Fruit fly (Drosophila melanogaster) whole organism, embryonic: ENCODE measurements around the gene CG3515.

ENCODE experiments used
- Aef1 ChIP-seq: fragments of 200-800 bp; sonication (Bioruptor generic); IDR thresholded peaks from 3 replicates; pipeline ENCODE4 v1.3.6; 2022; ENCODE audit warnings: missing biosample characterization, missing genetic modification characterization
- CG10654 ChIP-seq: fragments of 200-800 bp; sonication (Bioruptor generic); optimal IDR thresholded peaks from 2 replicates; lab custom pipeline; 2016; ENCODE audit warnings: missing biosample characterization, missing genetic modification characterization
- CG11398 ChIP-seq: fragments of 200-800 bp; sonication (Bioruptor generic); optimal IDR thresholded peaks from 2 replicates; lab custom pipeline; 2016; ENCODE audit warnings: missing biosample characterization, missing genetic modification characterization
- CG12155 ChIP-seq: fragments of 200-800 bp; sonication (Bioruptor generic); optimal IDR thresholded peaks from 3 replicates; lab custom pipeline; 2016; ENCODE audit warnings: missing biosample characterization, missing genetic modification characterization
- CG12236 ChIP-seq: fragments of 200-800 bp; sonication (Bioruptor generic); optimal IDR thresholded peaks from 2 replicates; lab custom pipeline; 2016; ENCODE audit warnings: missing biosample characterization, missing genetic modification characterization
- CG13287 ChIP-seq: fragments of 200-800 bp; sonication (Bioruptor generic); IDR thresholded peaks from 2 replicates; pipeline ENCODE4 v1.3.6; 2022; ENCODE audit warnings: missing biosample characterization, missing genetic modification characterization; ENCODE audit not compliant: partially characterized antibody
- CG13775 ChIP-seq: fragments of 200-800 bp; sonication (Bioruptor generic); optimal IDR thresholded peaks from 3 replicates; lab custom pipeline; 2017; ENCODE audit warnings: missing biosample characterization, mild to moderate bottlenecking, missing genetic modification characterization
- CG14441 ChIP-seq: fragments of 200-800 bp; sonication (Bioruptor generic); IDR thresholded peaks from 2 replicates; pipeline ENCODE4 v1.3.6; 2022; ENCODE audit warnings: missing biosample characterization, missing genetic modification characterization
- CG15601 ChIP-seq: fragments of 200-800 bp; sonication (Bioruptor generic); optimal IDR thresholded peaks from 3 replicates; lab custom pipeline; 2019; ENCODE audit warnings: missing biosample characterization, mild to moderate bottlenecking, missing genetic modification characterization, moderate library complexity
- CG1603 ChIP-seq: fragments of 200-800 bp; sonication (Bioruptor generic); optimal IDR thresholded peaks from 2 replicates; lab custom pipeline; 2019; ENCODE audit warnings: missing biosample characterization, mild to moderate bottlenecking, missing genetic modification characterization, moderate library complexity
- CG16813 ChIP-seq: fragments of 200-800 bp; sonication (Bioruptor generic); IDR thresholded peaks from 3 replicates; pipeline ENCODE4 v1.3.6; 2022; ENCODE audit warnings: missing biosample characterization, missing genetic modification characterization; ENCODE audit not compliant: partially characterized antibody
- CG18619 ChIP-seq: fragments of 200-800 bp; sonication (Bioruptor generic); optimal IDR thresholded peaks from 3 replicates; lab custom pipeline; 2017; ENCODE audit warnings: missing biosample characterization, mild to moderate bottlenecking, missing genetic modification characterization
- CG32532 ChIP-seq: fragments of 200-800 bp; sonication (Bioruptor generic); IDR thresholded peaks from 2 replicates; pipeline ENCODE4 v1.3.6; 2022; ENCODE audit warnings: missing biosample characterization, missing genetic modification characterization
- CG32767 ChIP-seq: fragments of 200-800 bp; sonication (Bioruptor generic); IDR thresholded peaks from 2 replicates; pipeline ENCODE4 v1.3.6; 2022; ENCODE audit warnings: missing biosample characterization, missing genetic modification characterization
- CG32772 ChIP-seq: fragments of 200-800 bp; sonication (Bioruptor generic); IDR thresholded peaks from 2 replicates; pipeline ENCODE4 v1.3.6; 2022; ENCODE audit warnings: missing biosample characterization, missing genetic modification characterization
- CG3847 ChIP-seq: fragments of 200-800 bp; sonication (Bioruptor generic); IDR thresholded peaks from 2 replicates; pipeline ENCODE4 v1.3.6; 2022; ENCODE audit warnings: missing biosample characterization, missing genetic modification characterization
- CG9727 ChIP-seq: fragments of 200-800 bp; sonication (Bioruptor generic); optimal IDR thresholded peaks from 3 replicates; lab custom pipeline; 2017; ENCODE audit warnings: missing biosample characterization, mild to moderate bottlenecking, missing genetic modification characterization
- CG9797 ChIP-seq: fragments of 200-800 bp; sonication (Bioruptor generic); optimal IDR thresholded peaks from 3 replicates; lab custom pipeline; 2018; ENCODE audit warnings: missing biosample characterization, mild to moderate bottlenecking, missing genetic modification characterization
- Camta ChIP-seq: fragments of 200-800 bp; sonication (Bioruptor generic); optimal IDR thresholded peaks from 2 replicates; lab custom pipeline; 2016; ENCODE audit warnings: missing biosample characterization, missing genetic modification characterization
- D19B ChIP-seq: fragments of 200-800 bp; sonication (Bioruptor generic); optimal IDR thresholded peaks from 2 replicates; lab custom pipeline; 2017; ENCODE audit warnings: missing biosample characterization, mild to moderate bottlenecking, missing genetic modification characterization
- Dip3 ChIP-seq: fragments of 200-800 bp; sonication (Bioruptor generic); optimal IDR thresholded peaks from 3 replicates; lab custom pipeline; 2016; ENCODE audit warnings: missing biosample characterization, missing genetic modification characterization
- E2f2 ChIP-seq: fragments of 200-800 bp; sonication (Bioruptor generic); IDR thresholded peaks from 2 replicates; pipeline ENCODE4 v1.3.6; 2022; ENCODE audit warnings: missing biosample characterization, missing genetic modification characterization
- ERR ChIP-seq: fragments of 200-800 bp; sonication (Bioruptor generic); optimal IDR thresholded peaks from 2 replicates; lab custom pipeline; 2016; ENCODE audit warnings: missing biosample characterization, missing genetic modification characterization
- Hey ChIP-seq: fragments of 200-800 bp; sonication (Bioruptor generic); optimal IDR thresholded peaks from 3 replicates; lab custom pipeline; 2018; ENCODE audit warnings: missing biosample characterization, mild to moderate bottlenecking, missing genetic modification characterization
- Hmr ChIP-seq: fragments of 200-800 bp; sonication (Bioruptor generic); optimal IDR thresholded peaks from 3 replicates; lab custom pipeline; 2017; ENCODE audit warnings: mild to moderate bottlenecking, missing biosample characterization, missing genetic modification reagents, missing genetic modification characterization
- Mad ChIP-seq: fragments of 200-800 bp; sonication (Bioruptor generic); optimal IDR thresholded peaks from 2 replicates; lab custom pipeline; 2016; ENCODE audit warnings: missing biosample characterization, missing genetic modification characterization
- Meics ChIP-seq: fragments of 200-800 bp; sonication (Bioruptor generic); optimal IDR thresholded peaks from 2 replicates; lab custom pipeline; 2017; ENCODE audit warnings: missing biosample characterization, mild to moderate bottlenecking, missing genetic modification characterization
- Mrtf ChIP-seq: fragments of 200-800 bp; sonication (Bioruptor generic); IDR thresholded peaks from 3 replicates; pipeline ENCODE4 v1.3.6; 2022; ENCODE audit warnings: missing biosample characterization, missing genetic modification characterization
- NC2α ChIP-seq: fragments of 200-800 bp; sonication (Bioruptor generic); optimal IDR thresholded peaks from 2 replicates; lab custom pipeline; 2016; ENCODE audit warnings: missing biosample characterization, missing genetic modification characterization
- NFAT ChIP-seq: fragments of 200-800 bp; sonication (Bioruptor generic); IDR thresholded peaks from 2 replicates; pipeline ENCODE4 v1.3.6; 2022; ENCODE audit warnings: missing biosample characterization, missing genetic modification characterization
- Optix ChIP-seq: fragments of 200-800 bp; sonication (Bioruptor generic); IDR thresholded peaks from 3 replicates; pipeline ENCODE4 v1.3.6; 2022; ENCODE audit warnings: missing biosample characterization, missing genetic modification characterization
- Ptx1 ChIP-seq: fragments of 200-800 bp; sonication (Bioruptor generic); IDR thresholded peaks from 2 replicates; pipeline ENCODE4 v1.3.6; 2022; ENCODE audit warnings: missing biosample characterization, missing genetic modification characterization
- Side ChIP-seq: fragments of 200-800 bp; sonication (Bioruptor generic); optimal IDR thresholded peaks from 2 replicates; lab custom pipeline; 2016; ENCODE audit warnings: missing biosample characterization, missing genetic modification characterization
- Trl ChIP-seq, 3 experiments: fragments of >200 bp in 2 of 3; fragments of 200-800 bp in 1 of 3; sonication (Bioruptor generic) in 1 of 3; optimal IDR thresholded peaks; 2 replicates in 1 of 3; 3 replicates in 2 of 3; lab custom pipeline; 2016 to 2017; ENCODE audit warnings: missing biosample characterization in 1 of 3, missing genetic modification characterization in 1 of 3
- az2 ChIP-seq: fragments of 200-800 bp; sonication (Bioruptor generic); optimal IDR thresholded peaks from 3 replicates; lab custom pipeline; 2016; ENCODE audit warnings: missing biosample characterization, missing genetic modification characterization
- cas ChIP-seq: fragments of 200-800 bp; sonication (Bioruptor generic); IDR thresholded peaks from 2 replicates; pipeline ENCODE4 v1.3.6; 2022; ENCODE audit warnings: missing biosample characterization, missing genetic modification characterization
- chinmo ChIP-seq: fragments of 200-800 bp; sonication (Bioruptor generic); IDR thresholded peaks from 4 replicates; pipeline ENCODE4 v1.3.6; 2022; ENCODE audit warnings: missing biosample characterization, missing genetic modification characterization; ENCODE audit not compliant: partially characterized antibody
- dpn ChIP-seq, 2 experiments: fragments of 200-800 bp; sonication (Bioruptor generic); optimal IDR thresholded peaks; 3 replicates each; lab custom pipeline; 2016; ENCODE audit warnings: missing biosample characterization in 2 of 2, missing genetic modification characterization in 2 of 2
- fd64A ChIP-seq: fragments of 200-800 bp; sonication (Bioruptor generic); optimal IDR thresholded peaks from 3 replicates; lab custom pipeline; 2018; ENCODE audit warnings: missing biosample characterization, mild to moderate bottlenecking, missing genetic modification characterization
- gfzf ChIP-seq: fragments of 200-800 bp; sonication (Bioruptor generic); optimal IDR thresholded peaks from 2 replicates; lab custom pipeline; 2016; ENCODE audit warnings: missing biosample characterization, mild to moderate bottlenecking, missing genetic modification characterization, moderate library complexity
- gro ChIP-seq: fragments of 200-800 bp; sonication (Bioruptor generic); optimal IDR thresholded peaks from 2 replicates; lab custom pipeline; 2016; ENCODE audit warnings: missing biosample characterization, missing genetic modification characterization
- hbn ChIP-seq: fragments of 200-800 bp; sonication (Bioruptor generic); IDR thresholded peaks from 2 replicates; pipeline ENCODE4 v1.3.6; 2022; ENCODE audit warnings: missing biosample characterization, missing genetic modification characterization; ENCODE audit not compliant: partially characterized antibody
- her ChIP-seq: fragments of 200-800 bp; sonication (Bioruptor generic); optimal IDR thresholded peaks from 2 replicates; lab custom pipeline; 2016; ENCODE audit warnings: missing biosample characterization, missing genetic modification characterization
- hkb ChIP-seq, 2 experiments: fragments of 200-800 bp in 1 of 2; fragments of >200 bp in 1 of 2; sonication (Bioruptor generic) in 1 of 2; IDR thresholded peaks in 1 of 2; optimal IDR thresholded peaks in 1 of 2; 2 replicates each; pipeline versions ENCODE4 v1.3.6 to Lab custom; 2017 to 2022; ENCODE audit warnings: missing biosample characterization in 1 of 2, missing genetic modification characterization in 1 of 2
- mam ChIP-seq: fragments of 200-800 bp; sonication (Bioruptor generic); optimal IDR thresholded peaks from 3 replicates; lab custom pipeline; 2016; ENCODE audit warnings: missing biosample characterization, missing genetic modification characterization
- org-1 ChIP-seq: fragments of 200-800 bp; sonication (Bioruptor generic); optimal IDR thresholded peaks from 2 replicates; lab custom pipeline; 2017; ENCODE audit warnings: missing biosample characterization, missing genetic modification characterization
- salm ChIP-seq: fragments of 200-800 bp; sonication (Bioruptor generic); optimal IDR thresholded peaks from 2 replicates; lab custom pipeline; 2018; ENCODE audit warnings: missing biosample characterization, mild to moderate bottlenecking, missing genetic modification characterization
- sens ChIP-seq: fragments of 200-800 bp; sonication (Bioruptor generic); peaks from one replicate; lab custom pipeline; 2016; ENCODE audit warnings: missing biosample characterization, missing genetic modification characterization
- slou ChIP-seq: fragments of 200-800 bp; sonication (Bioruptor generic); optimal IDR thresholded peaks from 3 replicates; lab custom pipeline; 2016; ENCODE audit warnings: missing biosample characterization, missing genetic modification characterization
- zf30C ChIP-seq: fragments of 200-800 bp; sonication (Bioruptor generic); optimal IDR thresholded peaks from 3 replicates; lab custom pipeline; 2018; ENCODE audit warnings: missing biosample characterization, mild to moderate bottlenecking, missing genetic modification characterization

The CG3515 gene

dm6 chr2L:2585285-2585684 is 32.7 kb upstream of the CG3515 start, which contains the start of gene Drp1 (continued):
- peak; percentile 75 for TF ChIP-seq CG16813
- TF ChIP-seq CG13775 (GFP tag; lab: Kevin White, UChicago): peak; percentile 15
- TF ChIP-seq org-1 (GFP tag; lab: Kevin White, UChicago): no peak
- peak; percentile 46 for TF ChIP-seq Side (GFP tag; lab: Kevin White, UChicago)
- TF ChIP-seq Aef1: peak; percentile 36; the same call in 2 of the 3 replicates
- TF ChIP-seq CG9727 (GFP tag; lab: Kevin White, UChicago): no peak
- TF ChIP-seq CG13287 (GFP tag; lab: Robert Waterston, UW): peak; percentile 88
- TF ChIP-seq hbn (GFP tag; lab: Robert Waterston, UW): peak; percentile 67
- peak; percentile 61 for TF ChIP-seq Ptx1 (GFP tag; lab: Robert Waterston, UW)
- TF ChIP-seq ERR: peak; percentile 65
- TF ChIP-seq Mad (GFP tag; lab: Kevin White, UChicago): peak; percentile 78
- TF ChIP-seq gfzf: peak; percentile 27
- peak; percentile 24 for TF ChIP-seq CG15601 (tag; lab: Kevin White, UChicago)
- peak; percentile 97 for TF ChIP-seq CG3847 (GFP tag; lab: Robert Waterston, UW)
- TF ChIP-seq Optix: 0 out of 3 replicates have a peak, but pooled peaks have one; percentile 14
- TF ChIP-seq CG9797 (GFP tag; lab: Kevin White, UChicago): peak; percentile 54
- TF ChIP-seq CG12236 (GFP tag; lab: Kevin White, UChicago): no peak
- TF ChIP-seq cas (GFP tag; lab: Robert Waterston, UW): peak; percentile 35; the same call in 1 of the 2 replicates
- peak; percentile 52 for TF ChIP-seq CG14441 (GFP tag; lab: Robert Waterston, UW)
- TF ChIP-seq CG12155 (GFP tag; lab: Kevin White, UChicago): peak; percentile 36
- TF ChIP-seq NC2α (GFP tag; lab: Kevin White, UChicago): peak; percentile 20
- TF ChIP-seq NFAT: peak; percentile 68
- no peak for TF ChIP-seq salm (tag; lab: Kevin White, UChicago)
- TF ChIP-seq mam (GFP tag; lab: Kevin White, UChicago): peak; percentile 73
- 0 out of 4 replicates have a peak, but pooled peaks have one; percentile 70 for TF ChIP-seq chinmo (GFP tag; lab: Robert Waterston, UW)
- peak; percentile 70 to 74 for TF ChIP-seq dpn (GFP tag; optimal IDR thresholded peaks at IDR 0.05; lab: Kevin White, UChicago)
- TF ChIP-seq Trl (optimal IDR thresholded peaks at IDR 0.05; lab: Kevin White, UChicago): no peak
- TF ChIP-seq Trl (GFP tag; optimal IDR thresholded peaks at IDR 0.05; lab: Kevin White, UChicago): peak; percentile 65
- peak; percentile 7 for TF ChIP-seq zf30C (GFP tag; lab: Kevin White, UChicago)
- peak; percentile 25 for TF ChIP-seq slou (GFP tag; lab: Kevin White, UChicago)
- peak; percentile 76 for TF ChIP-seq Hmr
- TF ChIP-seq CG32767 (GFP tag; lab: Robert Waterston, UW): no peak
- peak; percentile 37; the same call in 1 of the 2 replicates for TF ChIP-seq CG32772 (GFP tag; lab: Robert Waterston, UW)
- peak; percentile 25 for TF ChIP-seq CG18619 (GFP tag; lab: Kevin White, UChicago)
- TF ChIP-seq CG32532: peak; percentile 65
- peak; percentile 71 for TF ChIP-seq her
- TF ChIP-seq Hey (tag; lab: Kevin White, UChicago): no peak
- TF ChIP-seq gro (GFP tag; lab: Kevin White, UChicago): peak; percentile 51
- TF ChIP-seq CG10654 (GFP tag; lab: Kevin White, UChicago): peak; percentile 19
- TF ChIP-seq sens (GFP tag; lab: Kevin White, UChicago): peak; percentile 82
- TF ChIP-seq Dip3: peak; percentile 63
- TF ChIP-seq hkb (optimal IDR thresholded peaks at IDR 0.05; lab: Kevin White, UChicago): peak; percentile 80
- TF ChIP-seq hkb (GFP tag; IDR thresholded peaks at IDR 0.05; lab: Robert Waterston, UW): peak; percentile 31; the same call in 1 of the 2 replicates
- TF ChIP-seq D19B (GFP tag; lab: Kevin White, UChicago): no peak
- peak; percentile 90 for TF ChIP-seq CG1603 (tag; lab: Kevin White, UChicago)
- peak; percentile 14 for TF ChIP-seq az2 (GFP tag; lab: Kevin White, UChicago)
- peak; percentile 99 for TF ChIP-seq E2f2 (GFP tag; lab: Robert Waterston, UW)
- TF ChIP-seq CG11398 (GFP tag; lab: Kevin White, UChicago): peak; percentile 27
- TF ChIP-seq Meics (GFP tag; lab: Kevin White, UChicago): peak; percentile 35
- 0 out of 3 replicates have a peak, but pooled peaks have one; percentile 27 for TF ChIP-seq Mrtf (GFP tag; lab: Robert Waterston, UW)
- no peak for TF ChIP-seq fd64A (GFP tag; lab: Kevin White, UChicago)
- TF ChIP-seq Camta: peak; percentile 39
